Fruit fly (Drosophila melanogaster): ENCODE data around the gene Hsp26.
A peak's percentile ranks its signal among the peaks of the same experiment; 100 is the strongest.

Gene Hsp26

dm6 chr3L:9422636-9423419, 45.6 kb upstream of the Hsp26 start, which contains the start of gene aay (continued):
- TF ChIP-seq chif (GFP tag; optimal IDR thresholded peaks at IDR 0.05) (peak; percentile 97 to 99), hkb (optimal IDR thresholded peaks at IDR 0.05) (no peak), hkb (GFP tag; IDR thresholded peaks at IDR 0.05) (peak; percentile 99), Dbx (GFP tag; IDR thresholded peaks at IDR 0.05) (peak; percentile 97), B-H1 (GFP tag; IDR thresholded peaks at IDR 0.05) (peak; percentile 97), CG10654 (GFP tag; optimal IDR thresholded peaks at IDR 0.05) (peak; percentile 98), Six4 (GFP tag; optimal IDR thresholded peaks at IDR 0.05) (peak; percentile 99), CG4404 (GFP tag; IDR thresholded peaks at IDR 0.05) (peak; percentile 98), CG7556 (GFP tag; optimal IDR thresholded peaks at IDR 0.05) (peak; percentile 99), gt (GFP tag; IDR thresholded peaks at IDR 0.05) (peak; percentile 96), btn (GFP tag; optimal IDR thresholded peaks at IDR 0.05) (peak; percentile 96), TFAM (GFP tag; optimal IDR thresholded peaks at IDR 0.05) (peak; percentile 92), CG11504 (tag; optimal IDR thresholded peaks at IDR 0.05) (peak; percentile 98), Ssrp (tag; optimal IDR thresholded peaks at IDR 0.05) (peak; percentile 99), CG4328 (GFP tag; optimal IDR thresholded peaks at IDR 0.05) (peak; percentile 97), CG9609 (GFP tag; optimal IDR thresholded peaks at IDR 0.05) (peak; percentile 97), CG10147 (GFP tag; optimal IDR thresholded peaks at IDR 0.05) (peak; percentile 99), Nf-YA (GFP tag; IDR thresholded peaks at IDR 0.05) (peak; percentile 97), slou (GFP tag; optimal IDR thresholded peaks at IDR 0.05) (peak; percentile 96), CG6254 (GFP tag; optimal IDR thresholded peaks at IDR 0.05) (peak; percentile 97), CG16813 (GFP tag; IDR thresholded peaks at IDR 0.05; ENCODE audit: partially characterized antibody) (no peak), CG13624 (GFP tag; optimal IDR thresholded peaks at IDR 0.05) (peak; percentile 99), CG18011 (GFP tag; optimal IDR thresholded peaks at IDR 0.05) (peak; percentile 90), HLH54F (GFP tag; optimal IDR thresholded peaks at IDR 0.05) (peak; percentile 98), CG6813 (GFP tag; optimal IDR thresholded peaks at IDR 0.05) (peak; percentile 99), CG8359 (GFP tag; optimal IDR thresholded peaks at IDR 0.05; ENCODE audit: borderline replicate concordance) (peak; percentile 95), trh (GFP tag; optimal IDR thresholded peaks at IDR 0.05) (peak; percentile 97), Nf-YC (tag; optimal IDR thresholded peaks at IDR 0.05) (peak; percentile 93), D19B (GFP tag; optimal IDR thresholded peaks at IDR 0.05) (peak; percentile 92), Neu2 (GFP tag; optimal IDR thresholded peaks at IDR 0.05; ENCODE audit: borderline replicate concordance) (peak; percentile 93), CG8388 (GFP tag; optimal IDR thresholded peaks at IDR 0.05) (peak; percentile 99), CG11085 (GFP tag; IDR thresholded peaks at IDR 0.05) (peak; percentile 96), crp (GFP tag; optimal IDR thresholded peaks at IDR 0.05) (peak in 1 of 2 experiments; percentile 75), Hey (tag; optimal IDR thresholded peaks at IDR 0.05) (peak; percentile 79), CG5953 (GFP tag; IDR thresholded peaks at IDR 0.05) (peak; percentile 97), CG7357 (GFP tag; IDR thresholded peaks at IDR 0.05) (peak; percentile 91), Dref (GFP tag; IDR thresholded peaks at IDR 0.05) (peak; percentile 40), CG4617 (GFP tag; optimal IDR thresholded peaks at IDR 0.05; ENCODE audit: borderline replicate concordance) (peak; percentile 98), CG3163 (GFP tag; optimal IDR thresholded peaks at IDR 0.05) (peak; percentile 89), seq (GFP tag; IDR thresholded peaks at IDR 0.05) (peak; percentile 98), CG8290 (GFP tag; optimal IDR thresholded peaks at IDR 0.05) (peak; percentile 99), CG8290 (tag; optimal IDR thresholded peaks at IDR 0.05) (peak; percentile 90 to 93), sens (GFP tag) (peak; percentile 100), Hr3 (GFP tag; optimal IDR thresholded peaks at IDR 0.05) (peak; percentile 99), Atf-2 (GFP tag; optimal IDR thresholded peaks at IDR 0.05) (peak; percentile 96), Hand (GFP tag; optimal IDR thresholded peaks at IDR 0.05) (peak; percentile 97), CG16779 (GFP tag; IDR thresholded peaks at IDR 0.05) (peak; percentile 97), CG12391 (tag; optimal IDR thresholded peaks at IDR 0.05) (peak; percentile 100), mld (GFP tag; IDR thresholded peaks at IDR 0.05; ENCODE audit: partially characterized antibody) (no peak)
